Fruit fly (Drosophila melanogaster): ENCODE data around the gene CG34159.

CG34159 gene

dm6 chr2L:10226724-10227407 is 22.7 kb upstream of the CG34159 start, which contains the start of gene CG5708 (continued):
- TF ChIP-seq CG32772 (GFP tag; IDR thresholded peaks at IDR 0.05) (no peak), GATAe (GFP tag; conservative IDR thresholded peaks at IDR 0.05) (no peak), peb (GFP tag; IDR thresholded peaks at IDR 0.05) (no peak), CG13287 (GFP tag; IDR thresholded peaks at IDR 0.05; ENCODE audit: partially characterized antibody) (peak; percentile 45; the same call in 1 of the 2 replicates), CG2116 (GFP tag; optimal IDR thresholded peaks at IDR 0.05) (peak; percentile 23), CG14441 (GFP tag; IDR thresholded peaks at IDR 0.05) (no peak), zfh1 (GFP tag; IDR thresholded peaks at IDR 0.05) (no peak), Dll (GFP tag; IDR thresholded peaks at IDR 0.05; ENCODE audit: partially characterized antibody) (peak; percentile 40; the same call in 1 of the 4 replicates), CG33213 (GFP tag; optimal IDR thresholded peaks at IDR 0.05) (no peak), CG18619 (GFP tag; optimal IDR thresholded peaks at IDR 0.05) (no peak), gro (GFP tag; optimal IDR thresholded peaks at IDR 0.05) (no peak), cato (GFP tag; optimal IDR thresholded peaks at IDR 0.05; ENCODE audit: borderline replicate concordance) (no peak), CG2202 (tag; optimal IDR thresholded peaks at IDR 0.05) (no peak), HLH3B (GFP tag; IDR thresholded peaks at IDR 0.05) (no peak), gsb-n (tag; optimal IDR thresholded peaks at IDR 0.05) (no peak), yki (optimal IDR thresholded peaks at IDR 0.05) (no peak), corto (GFP tag; optimal IDR thresholded peaks at IDR 0.05) (no peak), CG6175 (GFP tag; IDR thresholded peaks at IDR 0.05) (no peak), CG31441 (GFP tag; IDR thresholded peaks at IDR 0.05) (peak; percentile 46; the same call in 1 of the 2 replicates), MTF-1 (GFP tag; optimal IDR thresholded peaks at IDR 0.05; ENCODE audit: borderline replicate concordance) (no peak), lov (optimal IDR thresholded peaks at IDR 0.05) (no peak), lov (GFP tag; IDR thresholded peaks at IDR 0.05) (no peak), phol (tag; optimal IDR thresholded peaks at IDR 0.05) (peak; percentile 48), Mrtf (GFP tag; IDR thresholded peaks at IDR 0.05) (no peak), CG1647 (GFP tag; optimal IDR thresholded peaks at IDR 0.05) (no peak), h (optimal IDR thresholded peaks at IDR 0.05) (no peak), CG17361 (GFP tag; IDR thresholded peaks at IDR 0.05) (peak; percentile 66; the same call in 2 of the 3 replicates), toy (GFP tag; IDR thresholded peaks at IDR 0.05) (no peak), hth (optimal IDR thresholded peaks at IDR 0.05) (no peak), Ssrp (tag; optimal IDR thresholded peaks at IDR 0.05) (no peak), Bdp1 (GFP tag; optimal IDR thresholded peaks at IDR 0.05) (no peak), CG3838 (GFP tag; optimal IDR thresholded peaks at IDR 0.05) (no peak), Antp (GFP tag; optimal IDR thresholded peaks at IDR 0.05) (no peak), CG14014 (GFP tag; IDR thresholded peaks at IDR 0.05) (no peak), CG11247 (GFP tag; IDR thresholded peaks at IDR 0.05) (no peak), CG8359 (GFP tag; optimal IDR thresholded peaks at IDR 0.05; ENCODE audit: borderline replicate concordance) (no peak), CG11504 (tag; optimal IDR thresholded peaks at IDR 0.05) (no peak), Ptx1 (GFP tag; IDR thresholded peaks at IDR 0.05) (no peak), eve (GFP tag; optimal IDR thresholded peaks at IDR 0.05) (no peak), Dp (GFP tag; optimal IDR thresholded peaks at IDR 0.05) (no peak), jigr1 (GFP tag; IDR thresholded peaks at IDR 0.05) (no peak), E2f1 (GFP tag; IDR thresholded peaks at IDR 0.05) (no peak), Lpt (GFP tag; optimal IDR thresholded peaks at IDR 0.05) (no peak), ap (GFP tag; IDR thresholded peaks at IDR 0.05) (no peak), CG12744 (GFP tag; optimal IDR thresholded peaks at IDR 0.05) (no peak), NC2α (GFP tag; optimal IDR thresholded peaks at IDR 0.05) (no peak), tin (GFP tag; optimal IDR thresholded peaks at IDR 0.05) (no peak), Lim3 (GFP tag; IDR thresholded peaks at IDR 0.05) (no peak), tap (tag; optimal IDR thresholded peaks at IDR 0.05) (no peak), CG11398 (GFP tag; optimal IDR thresholded peaks at IDR 0.05) (no peak), exex (tag; optimal IDR thresholded peaks at IDR 0.05) (peak; percentile 40), Mad (GFP tag; optimal IDR thresholded peaks at IDR 0.05) (no peak), sob (GFP tag; IDR thresholded peaks at IDR 0.05) (0 out of 2 replicates have a peak, but pooled peaks have one; percentile 39)

Measured in whole organism, embryonic.